Worm (Caenorhabditis elegans): ENCODE measurements around the gene cblc-1.

The cblc-1 gene

ce11 chrII:4981682-4982404 is 40.9 kb upstream of the cblc-1 start (continued):
- TF ChIP-seq tlp-1 (tag; optimal IDR thresholded peaks at IDR 0.05) (no peak), grh-1 (GFP tag; IDR thresholded peaks at IDR 0.05) (no peak), ets-5 (GFP tag; IDR thresholded peaks at IDR 0.05) (no peak), egl-13 (tag; optimal IDR thresholded peaks at IDR 0.05) (no peak)

ce11 chrII:4975311-4975710 is 34.4 kb upstream of the cblc-1 start:
- TF ChIP-seq unc-98 (GFP tag; IDR thresholded peaks at IDR 0.05) (no peak), snu-23 (GFP tag; optimal IDR thresholded peaks at IDR 0.05) (no peak), Y116A8C.19 (tag; optimal IDR thresholded peaks at IDR 0.05; ENCODE audit: borderline replicate concordance) (no peak), irx-1 (tag; optimal IDR thresholded peaks at IDR 0.05) (no peak), pqm-1 (tag; optimal IDR thresholded peaks at IDR 0.05) (no peak), fkh-8 (tag; optimal IDR thresholded peaks at IDR 0.05) (no peak), hlh-17 (GFP tag; optimal IDR thresholded peaks at IDR 0.05; ENCODE audit: borderline replicate concordance) (no peak), lir-3 (tag; optimal IDR thresholded peaks at IDR 0.05; ENCODE audit: poor library complexity) (no peak), fkh-4 (tag; optimal IDR thresholded peaks at IDR 0.05; ENCODE audit: borderline replicate concordance) (no peak), lin-13 (GFP tag; optimal IDR thresholded peaks at IDR 0.05) (no peak), unc-62 (GFP tag; optimal IDR thresholded peaks at IDR 0.05) (no peak), egl-27 (tag; optimal IDR thresholded peaks at IDR 0.05) (no peak), blmp-1 (tag; optimal IDR thresholded peaks at IDR 0.05) (no peak), nhr-77 (tag; optimal IDR thresholded peaks at IDR 0.05) (no peak), lin-35 (GFP tag; optimal IDR thresholded peaks at IDR 0.05) (no peak), jun-1 (tag; optimal IDR thresholded peaks at IDR 0.05) (no peak), mep-1 (tag; optimal IDR thresholded peaks at IDR 0.05) (no peak)

ce11 chrII:4974448-4974951 is 33.5 kb upstream of the cblc-1 start:
- TF ChIP-seq swsn-7 (tag; optimal IDR thresholded peaks at IDR 0.05) = no peak
- TF ChIP-seq ceh-90 (tag; optimal IDR thresholded peaks at IDR 0.05) = no peak
- no peak for TF ChIP-seq unc-86 (tag; optimal IDR thresholded peaks at IDR 0.05)
- no peak for TF ChIP-seq vab-15 (tag; optimal IDR thresholded peaks at IDR 0.05)
- no peak for TF ChIP-seq nhr-19 (GFP tag; conservative IDR thresholded peaks at IDR 0.05)
- no peak for TF ChIP-seq xbp-1 (tag; optimal IDR thresholded peaks at IDR 0.05)
- TF ChIP-seq nhr-237 (tag; optimal IDR thresholded peaks at IDR 0.05) = no peak
- TF ChIP-seq fkh-4 (tag; optimal IDR thresholded peaks at IDR 0.05; ENCODE audit: borderline replicate concordance) = no peak
- TF ChIP-seq efl-3 (GFP tag; optimal IDR thresholded peaks at IDR 0.05) = no peak
- no peak for TF ChIP-seq mef-2 (tag; optimal IDR thresholded peaks at IDR 0.05)
- TF ChIP-seq ama-1 (optimal IDR thresholded peaks at IDR 0.05) = no peak
- TF ChIP-seq nhr-20 (tag; optimal IDR thresholded peaks at IDR 0.05) = no peak
- TF ChIP-seq egl-13 (tag; optimal IDR thresholded peaks at IDR 0.05) = no peak
- TF ChIP-seq aly-2 (tag; optimal IDR thresholded peaks at IDR 0.05) = no peak
- TF ChIP-seq elt-2 (tag; optimal IDR thresholded peaks at IDR 0.05) = no peak
- TF ChIP-seq nhr-77 (tag; optimal IDR thresholded peaks at IDR 0.05) = no peak
- TF ChIP-seq ztf-4 (tag; optimal IDR thresholded peaks at IDR 0.05) = no peak
- TF ChIP-seq C34B4.2 (tag; optimal IDR thresholded peaks at IDR 0.05) = no peak

- no peak for TF ChIP-seq pag-3 (tag; optimal IDR thresholded peaks at IDR 0.05; ENCODE audit: borderline replicate concordance, insufficient read depth)
- TF ChIP-seq nhr-77 (tag; optimal IDR thresholded peaks at IDR 0.05) = no peak
- no peak for TF ChIP-seq skn-1 (tag; optimal IDR thresholded peaks at IDR 0.05)
- TF ChIP-seq mef-2 (tag; optimal IDR thresholded peaks at IDR 0.05) = no peak
- no peak for TF ChIP-seq nhr-12 (tag; optimal IDR thresholded peaks at IDR 0.05)
- no peak for TF ChIP-seq snu-23 (GFP tag; optimal IDR thresholded peaks at IDR 0.05)
- TF ChIP-seq mdl-1 (tag; optimal IDR thresholded peaks at IDR 0.05) = no peak
Measured at ce11 chrII:4968863-4969262, 27.9 kb upstream of the cblc-1 start, which contains the start of gene shc-2. Gene shc-2, plus strand, starts transcription at chrII:4969163.

Measured in whole organism, L1 larva.